Fruit fly (Drosophila melanogaster) whole organism, embryonic: ENCODE measurements around the gene CG2608.

Experiments
- Antp ChIP-seq: fragments of 200-800 bp; sonication (Bioruptor generic); optimal IDR thresholded peaks from 3 replicates; lab custom pipeline; 2016; ENCODE audit warnings: missing biosample characterization, missing genetic modification characterization
- Atf3 ChIP-seq: fragments of 200-800 bp; sonication (Bioruptor generic); optimal IDR thresholded peaks from 3 replicates; lab custom pipeline; 2016; ENCODE audit warnings: missing biosample characterization, missing genetic modification characterization
- Awh ChIP-seq: fragments of 200-800 bp; sonication (Bioruptor generic); IDR thresholded peaks from 2 replicates; pipeline ENCODE4, ENCODE4 v1.3.6; 2022; ENCODE audit warnings: missing biosample characterization, missing genetic modification characterization
- B-H2 ChIP-seq: fragments of 200-800 bp; sonication (Bioruptor generic); optimal IDR thresholded peaks from 2 replicates; lab custom pipeline; 2018; ENCODE audit warnings: missing biosample characterization, mild to moderate bottlenecking, missing genetic modification characterization
- CG10366 ChIP-seq: fragments of 200-800 bp; sonication (Bioruptor generic); IDR thresholded peaks from 2 replicates; pipeline ENCODE4 v1.3.6; 2022; ENCODE audit warnings: missing biosample characterization, missing genetic modification characterization
- CG11504 ChIP-seq: fragments of 200-800 bp; sonication (Bioruptor generic); optimal IDR thresholded peaks from 3 replicates; lab custom pipeline; 2019; ENCODE audit warnings: missing biosample characterization, mild to moderate bottlenecking, missing genetic modification characterization, moderate library complexity
- CG11695 ChIP-seq: fragments of 200-800 bp; sonication (Bioruptor generic); IDR thresholded peaks from 3 replicates; pipeline ENCODE4 v1.3.6; 2022; ENCODE audit warnings: missing biosample characterization, missing genetic modification characterization
- CG11696 ChIP-seq: fragments of 200-800 bp; sonication (Bioruptor generic); IDR thresholded peaks from 2 replicates; pipeline ENCODE4 v1.3.6; 2022; ENCODE audit warnings: missing biosample characterization, missing genetic modification characterization
- CG12104 ChIP-seq: fragments of 200-800 bp; sonication (Bioruptor generic); optimal IDR thresholded peaks from 3 replicates; lab custom pipeline; 2016; ENCODE audit warnings: missing biosample characterization, missing genetic modification characterization
- CG12155 ChIP-seq: fragments of 200-800 bp; sonication (Bioruptor generic); optimal IDR thresholded peaks from 3 replicates; lab custom pipeline; 2016; ENCODE audit warnings: missing biosample characterization, missing genetic modification characterization
- CG12391 ChIP-seq: fragments of 200-800 bp; sonication (Bioruptor generic); optimal IDR thresholded peaks from 3 replicates; lab custom pipeline; 2018; ENCODE audit warnings: missing biosample characterization, mild to moderate bottlenecking, missing genetic modification characterization, moderate library complexity
- CG12659 ChIP-seq: fragments of 200-800 bp; sonication (Bioruptor generic); optimal IDR thresholded peaks from 3 replicates; lab custom pipeline; 2017; ENCODE audit warnings: mild to moderate bottlenecking, missing biosample characterization, missing genetic modification reagents, missing genetic modification characterization
- CG13296 ChIP-seq: fragments of 200-800 bp; sonication (Bioruptor generic); optimal IDR thresholded peaks from 3 replicates; lab custom pipeline; 2018; ENCODE audit warnings: missing biosample characterization, mild to moderate bottlenecking, missing genetic modification characterization
- CG13775 ChIP-seq: fragments of 200-800 bp; sonication (Bioruptor generic); optimal IDR thresholded peaks from 3 replicates; lab custom pipeline; 2017; ENCODE audit warnings: missing biosample characterization, mild to moderate bottlenecking, missing genetic modification characterization
- CG14014 ChIP-seq: fragments of 200-800 bp; sonication (Bioruptor generic); IDR thresholded peaks from 2 replicates; pipeline ENCODE4 v1.3.6; 2022; ENCODE audit warnings: missing biosample characterization, missing genetic modification characterization
- CG1603 ChIP-seq: fragments of 200-800 bp; sonication (Bioruptor generic); optimal IDR thresholded peaks from 2 replicates; lab custom pipeline; 2019; ENCODE audit warnings: missing biosample characterization, mild to moderate bottlenecking, missing genetic modification characterization, moderate library complexity
- CG17359 ChIP-seq: fragments of 200-800 bp; sonication (Bioruptor generic); optimal IDR thresholded peaks from 3 replicates; lab custom pipeline; 2018; ENCODE audit warnings: missing biosample characterization, mild to moderate bottlenecking, missing genetic modification characterization, moderate library complexity
- CG1792 ChIP-seq: fragments of 200-800 bp; sonication (Bioruptor generic); optimal IDR thresholded peaks from 2 replicates; lab custom pipeline; 2016; ENCODE audit warnings: missing biosample characterization, missing genetic modification characterization
- CG18262 ChIP-seq: fragments of 200-800 bp; optimal IDR thresholded peaks from 3 replicates; lab custom pipeline; 2019; ENCODE audit warnings: missing biosample characterization, mild to moderate bottlenecking, missing genetic modification characterization, moderate library complexity
- CG30403 ChIP-seq: fragments of 200-800 bp; sonication (Bioruptor generic); optimal IDR thresholded peaks from 3 replicates; lab custom pipeline; 2016; ENCODE audit warnings: missing biosample characterization, missing genetic modification characterization
- CG43689 ChIP-seq: fragments of 200-800 bp; sonication (Bioruptor generic); IDR thresholded peaks from 2 replicates; pipeline ENCODE4 v1.3.6; 2022; ENCODE audit warnings: missing biosample characterization, missing genetic modification characterization
- CG4424 ChIP-seq: fragments of 200-800 bp; sonication (Bioruptor generic); optimal IDR thresholded peaks from 3 replicates; lab custom pipeline; 2016; ENCODE audit warnings: missing biosample characterization, missing genetic modification characterization
- CG5180 ChIP-seq: fragments of 200-800 bp; sonication (Bioruptor generic); optimal IDR thresholded peaks from 3 replicates; lab custom pipeline; 2017; ENCODE audit warnings: missing biosample characterization, missing genetic modification characterization, mild to moderate bottlenecking, moderate library complexity, missing genetic modification reagents
- CG5245 ChIP-seq: fragments of 200-800 bp; sonication (Bioruptor generic); optimal IDR thresholded peaks from 3 replicates; lab custom pipeline; 2016; ENCODE audit warnings: missing biosample characterization, missing genetic modification characterization
- CG7786 ChIP-seq: fragments of 200-800 bp; sonication (Bioruptor generic); optimal IDR thresholded peaks from 2 replicates; lab custom pipeline; 2016; ENCODE audit warnings: missing biosample characterization, missing genetic modification characterization
- CG9609 ChIP-seq: fragments of 200-800 bp; sonication (Bioruptor generic); optimal IDR thresholded peaks from 3 replicates; lab custom pipeline; 2016; ENCODE audit warnings: missing biosample characterization, missing genetic modification characterization
- Dad ChIP-seq: fragments of 200-800 bp; sonication (Bioruptor generic); optimal IDR thresholded peaks from 3 replicates; lab custom pipeline; 2016; ENCODE audit warnings: missing biosample characterization, missing genetic modification characterization
- E2f2 ChIP-seq: fragments of 200-800 bp; sonication (Bioruptor generic); IDR thresholded peaks from 2 replicates; pipeline ENCODE4 v1.3.6; 2022; ENCODE audit warnings: missing biosample characterization, missing genetic modification characterization
- Fer1 ChIP-seq: fragments of 200-800 bp; sonication (Bioruptor generic); optimal IDR thresholded peaks from 2 replicates; lab custom pipeline; 2017; ENCODE audit warnings: missing biosample characterization, mild to moderate bottlenecking, missing genetic modification characterization
- Hr51 ChIP-seq, 2 experiments: fragments of 200-800 bp; sonication (Bioruptor generic); optimal IDR thresholded peaks; 2 replicates in 1 of 2; 3 replicates in 1 of 2; lab custom pipeline; 2016 to 2018; ENCODE audit warnings: missing biosample characterization in 2 of 2, missing genetic modification characterization in 2 of 2, mild to moderate bottlenecking in 1 of 2, moderate library complexity in 1 of 2
- Neu2 ChIP-seq: fragments of 200-800 bp; sonication (Bioruptor generic); optimal IDR thresholded peaks from 3 replicates; lab custom pipeline; 2016; ENCODE audit warnings: missing biosample characterization, missing genetic modification characterization, borderline replicate concordance
- NfI ChIP-seq: fragments of 200-800 bp; sonication (Bioruptor generic); optimal IDR thresholded peaks from 3 replicates; lab custom pipeline; 2018; ENCODE audit warnings: missing biosample characterization, mild to moderate bottlenecking, missing genetic modification characterization, moderate library complexity
- Side ChIP-seq: fragments of 200-800 bp; sonication (Bioruptor generic); optimal IDR thresholded peaks from 2 replicates; lab custom pipeline; 2016; ENCODE audit warnings: missing biosample characterization, missing genetic modification characterization
- Sry-β ChIP-seq: fragments of 200-800 bp; sonication (Bioruptor generic); optimal IDR thresholded peaks from 2 replicates; lab custom pipeline; 2018; ENCODE audit warnings: missing biosample characterization, mild to moderate bottlenecking, missing genetic modification characterization, moderate library complexity
- Ssrp ChIP-seq: fragments of 200-800 bp; sonication (Bioruptor generic); optimal IDR thresholded peaks from 2 replicates; lab custom pipeline; 2018; ENCODE audit warnings: missing biosample characterization, mild to moderate bottlenecking, missing genetic modification characterization, moderate library complexity
- cato ChIP-seq: fragments of 200-800 bp; sonication (Bioruptor generic); optimal IDR thresholded peaks from 2 replicates; lab custom pipeline; 2016; ENCODE audit warnings: missing biosample characterization, missing genetic modification characterization, borderline replicate concordance
- corto ChIP-seq: fragments of 200-800 bp; sonication (Bioruptor generic); optimal IDR thresholded peaks from 2 replicates; lab custom pipeline; 2016; ENCODE audit warnings: missing biosample characterization, mild to moderate bottlenecking, missing genetic modification characterization, moderate library complexity
- en ChIP-seq: fragments of 200-800 bp; sonication (Bioruptor generic); optimal IDR thresholded peaks from 2 replicates; lab custom pipeline; 2016; ENCODE audit warnings: missing biosample characterization, missing genetic modification characterization
- grau ChIP-seq: fragments of 200-800 bp; optimal IDR thresholded peaks from 3 replicates; lab custom pipeline; 2019; ENCODE audit warnings: missing biosample characterization, mild to moderate bottlenecking, missing genetic modification characterization, moderate library complexity
- hkb ChIP-seq, 2 experiments: fragments of 200-800 bp in 1 of 2; fragments of >200 bp in 1 of 2; sonication (Bioruptor generic) in 1 of 2; IDR thresholded peaks in 1 of 2; optimal IDR thresholded peaks in 1 of 2; 2 replicates each; pipeline versions ENCODE4 v1.3.6 to Lab custom; 2017 to 2022; ENCODE audit warnings: missing biosample characterization in 1 of 2, missing genetic modification characterization in 1 of 2
- ind ChIP-seq: fragments of 200-800 bp; sonication (Bioruptor generic); optimal IDR thresholded peaks from 3 replicates; lab custom pipeline; 2016; ENCODE audit warnings: missing biosample characterization, missing genetic modification characterization
- mirr ChIP-seq: fragments of 200-800 bp; sonication (Bioruptor generic); optimal IDR thresholded peaks from 3 replicates; lab custom pipeline; 2018; ENCODE audit warnings: missing biosample characterization, mild to moderate bottlenecking, missing genetic modification characterization
- nau ChIP-seq: fragments of 200-800 bp; sonication (Bioruptor generic); optimal IDR thresholded peaks from 3 replicates; lab custom pipeline; 2017; ENCODE audit warnings: missing biosample characterization, mild to moderate bottlenecking, missing genetic modification characterization, missing genetic modification reagents
- nmo ChIP-seq: fragments of 200-800 bp; sonication (Bioruptor generic); optimal IDR thresholded peaks from 2 replicates; lab custom pipeline; 2018; ENCODE audit warnings: missing biosample characterization, mild to moderate bottlenecking, missing genetic modification characterization, moderate library complexity
- oc ChIP-seq: fragments of 200-800 bp; sonication (Bioruptor generic); optimal IDR thresholded peaks from 2 replicates; lab custom pipeline; 2018; ENCODE audit warnings: missing biosample characterization, mild to moderate bottlenecking, missing genetic modification characterization, moderate library complexity
- repo ChIP-seq: fragments of 200-800 bp; sonication (Bioruptor generic); optimal IDR thresholded peaks from 2 replicates; lab custom pipeline; 2016; ENCODE audit warnings: missing biosample characterization, missing genetic modification characterization
- tin ChIP-seq: fragments of 200-800 bp; sonication (Bioruptor generic); optimal IDR thresholded peaks from 3 replicates; lab custom pipeline; 2016; ENCODE audit warnings: missing biosample characterization, missing genetic modification characterization
- trem ChIP-seq: fragments of 200-800 bp; optimal IDR thresholded peaks from 3 replicates; lab custom pipeline; 2019; ENCODE audit warnings: missing biosample characterization, mild to moderate bottlenecking, missing genetic modification characterization, moderate library complexity
- ttk ChIP-seq: fragments of 200-800 bp; sonication (Bioruptor generic); IDR thresholded peaks from 2 replicates; pipeline ENCODE4 v2.1.2; 2022; ENCODE audit warnings: missing biosample characterization, missing genetic modification characterization
- zfh1 ChIP-seq: fragments of 200-800 bp; sonication (Bioruptor generic); IDR thresholded peaks from 3 replicates; pipeline ENCODE4 v1.3.6; 2022; ENCODE audit warnings: missing biosample characterization, missing genetic modification characterization

CG2608 gene

DNA sequence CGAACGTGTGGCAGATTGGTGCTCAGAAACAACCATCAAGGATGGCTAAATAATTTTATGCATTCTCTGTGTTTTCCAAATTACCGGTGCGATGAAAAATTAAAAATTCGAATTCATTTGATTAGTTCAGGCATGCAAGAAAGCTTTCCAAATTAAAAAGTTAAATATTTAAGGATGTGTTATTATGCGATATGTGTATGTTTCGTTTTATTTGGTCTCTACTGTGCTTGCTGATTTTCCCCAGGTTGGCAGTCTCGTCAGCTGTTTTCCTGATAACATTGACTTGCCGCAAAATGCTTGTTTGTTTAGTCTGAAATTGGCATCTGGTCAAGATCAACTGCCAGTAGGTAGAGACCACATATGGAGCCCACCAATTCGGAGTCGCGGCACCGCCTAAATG, 4.3 kb downstream of the CG2608 start, which contains the start of gene CG2611 (continued):
- TF ChIP-seq CG5180 (no peak), grau (tag; lab: Kevin White, UChicago) (peak; percentile 98), trem (tag; lab: Kevin White, UChicago) (peak; percentile 99), Hr51 (GFP tag; optimal IDR thresholded peaks at IDR 0.05; lab: Kevin White, UChicago) (peak in 1 of 2 experiments; percentile 33), zfh1 (GFP tag; lab: Robert Waterston, UW) (peak; percentile 61), CG43689 (0 out of 2 replicates have a peak, but pooled peaks have one; percentile 33), CG11695 (GFP tag; lab: Robert Waterston, UW) (0 out of 3 replicates have a peak, but pooled peaks have one; percentile 39), ind (GFP tag; lab: Kevin White, UChicago) (peak; percentile 49), Awh (peak; percentile 35; the same call in 1 of the 2 replicates), CG11696 (no peak), CG12659 (GFP tag; lab: Kevin White, UChicago) (peak; percentile 39), en (GFP tag; lab: Kevin White, UChicago) (peak; percentile 23), NfI (GFP tag; lab: Kevin White, UChicago) (peak; percentile 36), B-H2 (GFP tag; lab: Kevin White, UChicago) (peak; percentile 25), CG11504 (no peak), mirr (no peak), CG9609 (GFP tag; lab: Kevin White, UChicago) (peak; percentile 30), CG30403 (GFP tag; lab: Kevin White, UChicago) (peak; percentile 61), CG1603 (peak; percentile 66), CG5245 (GFP tag; lab: Kevin White, UChicago) (no peak), CG4424 (peak; percentile 48), cato (GFP tag; lab: Kevin White, UChicago) (no peak), oc (tag; lab: Kevin White, UChicago) (no peak), Neu2 (GFP tag; lab: Kevin White, UChicago) (peak; percentile 3), Dad (peak; percentile 10), CG12391 (tag; lab: Kevin White, UChicago) (peak; percentile 63), Fer1 (GFP tag; lab: Kevin White, UChicago) (peak; percentile 38), Sry-β (GFP tag; lab: Kevin White, UChicago) (no peak), hkb (optimal IDR thresholded peaks at IDR 0.05; lab: Kevin White, UChicago) (no peak), hkb (GFP tag; IDR thresholded peaks at IDR 0.05; lab: Robert Waterston, UW) (peak; percentile 47), Ssrp (peak; percentile 42), CG7786 (peak; percentile 56), CG17359 (tag; lab: Kevin White, UChicago) (peak; percentile 1), ttk (GFP tag; lab: Robert Waterston, UW) (peak; percentile 30), CG13775 (GFP tag; lab: Kevin White, UChicago) (peak; percentile 37), repo (GFP tag; lab: Kevin White, UChicago) (no peak), CG12104 (GFP tag; lab: Kevin White, UChicago) (peak; percentile 5), CG13296 (GFP tag; lab: Kevin White, UChicago) (peak; percentile 36), nmo (GFP tag; lab: Kevin White, UChicago) (peak; percentile 55), Atf3 (GFP tag; lab: Kevin White, UChicago) (peak; percentile 10), Antp (GFP tag; lab: Kevin White, UChicago) (peak; percentile 56), CG1792 (GFP tag; lab: Kevin White, UChicago) (no peak), corto (GFP tag; lab: Kevin White, UChicago) (no peak), CG14014 (GFP tag; lab: Robert Waterston, UW) (peak; percentile 60), Side (peak; percentile 31), nau (GFP tag; lab: Kevin White, UChicago) (no peak), CG12155 (GFP tag; lab: Kevin White, UChicago) (peak; percentile 46), CG18262 (tag; lab: Kevin White, UChicago) (peak; percentile 45), CG10366 (peak; percentile 50; the same call in 1 of the 2 replicates), E2f2 (GFP tag; lab: Robert Waterston, UW) (peak; percentile 43), tin (GFP tag; lab: Kevin White, UChicago) (peak; percentile 62)
